Fruit fly (Drosophila melanogaster) whole organism, embryonic: Measurements from ENCODE around the gene CG15534.

Source experiments
- Antp ChIP-seq: fragments of 200-800 bp; sonication (Bioruptor generic); optimal IDR thresholded peaks from 3 replicates; lab custom pipeline; 2016; ENCODE audit warnings: missing biosample characterization, missing genetic modification characterization
- Atf6 ChIP-seq: fragments of 200-800 bp; sonication (Bioruptor generic); IDR thresholded peaks from 2 replicates; pipeline ENCODE4 v1.3.6; 2022; ENCODE audit warnings: missing biosample characterization, missing genetic modification characterization
- Bgb ChIP-seq: fragments of 200-800 bp; sonication (Bioruptor generic); IDR thresholded peaks from 2 replicates; pipeline ENCODE4 v1.3.6; 2022; ENCODE audit warnings: missing biosample characterization, missing genetic modification characterization; ENCODE audit not compliant: partially characterized antibody
- Blimp-1 ChIP-seq: fragments of 200-800 bp; sonication (Bioruptor generic); optimal IDR thresholded peaks from 3 replicates; lab custom pipeline; 2018; ENCODE audit warnings: missing biosample characterization, missing genetic modification characterization, mild to moderate bottlenecking, moderate library complexity, missing genetic modification reagents
- CG10147 ChIP-seq: fragments of 200-800 bp; sonication (Bioruptor generic); optimal IDR thresholded peaks from 2 replicates; lab custom pipeline; 2019; ENCODE audit warnings: missing biosample characterization, mild to moderate bottlenecking, missing genetic modification characterization, moderate library complexity
- CG11085 ChIP-seq: fragments of 200-800 bp; sonication (Bioruptor generic); IDR thresholded peaks from 2 replicates; pipeline ENCODE4 v1.3.6; 2022; ENCODE audit warnings: missing biosample characterization, missing genetic modification characterization
- CG14441 ChIP-seq: fragments of 200-800 bp; sonication (Bioruptor generic); IDR thresholded peaks from 2 replicates; pipeline ENCODE4 v1.3.6; 2022; ENCODE audit warnings: missing biosample characterization, missing genetic modification characterization
- CG14667 ChIP-seq: fragments of 200-800 bp; sonication (Bioruptor generic); IDR thresholded peaks from 2 replicates; pipeline ENCODE4 v1.3.6; 2022; ENCODE audit warnings: missing biosample characterization, missing genetic modification characterization
- CG14860 ChIP-seq: fragments of 200-800 bp; sonication (Bioruptor generic); IDR thresholded peaks from 3 replicates; pipeline ENCODE4 v1.3.6; 2022; ENCODE audit warnings: missing biosample characterization, missing genetic modification characterization; ENCODE audit not compliant: partially characterized antibody
- CG16813 ChIP-seq: fragments of 200-800 bp; sonication (Bioruptor generic); IDR thresholded peaks from 3 replicates; pipeline ENCODE4 v1.3.6; 2022; ENCODE audit warnings: missing biosample characterization, missing genetic modification characterization; ENCODE audit not compliant: partially characterized antibody
- CG18011 ChIP-seq: fragments of 200-800 bp; sonication (Bioruptor generic); optimal IDR thresholded peaks from 2 replicates; lab custom pipeline; 2017; ENCODE audit warnings: missing biosample characterization, missing genetic modification characterization, mild to moderate bottlenecking, moderate library complexity, missing genotype
- CG18764 ChIP-seq: fragments of 200-800 bp; sonication (Bioruptor generic); optimal IDR thresholded peaks from 3 replicates; lab custom pipeline; 2016; ENCODE audit warnings: missing biosample characterization, missing genetic modification characterization
- CG2199 ChIP-seq: fragments of 200-800 bp; sonication (Bioruptor generic); IDR thresholded peaks from 3 replicates; pipeline ENCODE4 v1.3.6; 2022; ENCODE audit warnings: missing biosample characterization, missing genetic modification characterization
- CG30403 ChIP-seq: fragments of 200-800 bp; sonication (Bioruptor generic); optimal IDR thresholded peaks from 3 replicates; lab custom pipeline; 2016; ENCODE audit warnings: missing biosample characterization, missing genetic modification characterization
- CG32767 ChIP-seq: fragments of 200-800 bp; sonication (Bioruptor generic); IDR thresholded peaks from 2 replicates; pipeline ENCODE4 v1.3.6; 2022; ENCODE audit warnings: missing biosample characterization, missing genetic modification characterization
- CG42726 ChIP-seq: fragments of 200-800 bp; sonication (Bioruptor generic); IDR thresholded peaks from 2 replicates; pipeline ENCODE4 v1.3.6; 2022; ENCODE audit warnings: missing biosample characterization, missing genetic modification characterization; ENCODE audit not compliant: partially characterized antibody
- CG4404 ChIP-seq: fragments of 200-800 bp; sonication (Bioruptor generic); IDR thresholded peaks from 2 replicates; pipeline ENCODE4 v1.3.6; 2022; ENCODE audit warnings: missing biosample characterization, missing genetic modification characterization
- CG4854 ChIP-seq: fragments of 200-800 bp; sonication (Bioruptor generic); optimal IDR thresholded peaks from 2 replicates; lab custom pipeline; 2016; ENCODE audit warnings: missing biosample characterization, missing genetic modification characterization, inconsistent platforms
- CG9876 ChIP-seq: fragments of 200-800 bp; sonication (Bioruptor generic); optimal IDR thresholded peaks from 2 replicates; lab custom pipeline; 2016; ENCODE audit warnings: missing biosample characterization, missing genetic modification characterization
- Fer1 ChIP-seq: fragments of 200-800 bp; sonication (Bioruptor generic); optimal IDR thresholded peaks from 2 replicates; lab custom pipeline; 2017; ENCODE audit warnings: missing biosample characterization, mild to moderate bottlenecking, missing genetic modification characterization
- HmgZ ChIP-seq: fragments of 200-800 bp; sonication (Bioruptor generic); optimal IDR thresholded peaks from 2 replicates; lab custom pipeline; 2018; ENCODE audit warnings: missing biosample characterization, mild to moderate bottlenecking, missing genetic modification characterization
- Kr ChIP-seq: fragments of 200-800 bp; sonication (Bioruptor generic); optimal IDR thresholded peaks from 2 replicates; lab custom pipeline; 2017; ENCODE audit warnings: missing biosample characterization, mild to moderate bottlenecking, missing genetic modification characterization
- Nf-YA ChIP-seq: fragments of 200-800 bp; sonication (Bioruptor generic); IDR thresholded peaks from 2 replicates; pipeline ENCODE4 v1.3.6; 2022; ENCODE audit warnings: missing biosample characterization, missing genetic modification characterization
- Side ChIP-seq: fragments of 200-800 bp; sonication (Bioruptor generic); optimal IDR thresholded peaks from 2 replicates; lab custom pipeline; 2016; ENCODE audit warnings: missing biosample characterization, missing genetic modification characterization
- Xbp1 ChIP-seq: fragments of 200-800 bp; sonication (Bioruptor generic); optimal IDR thresholded peaks from 3 replicates; lab custom pipeline; 2016; ENCODE audit warnings: missing biosample characterization, mild to moderate bottlenecking, missing genetic modification characterization
- YL-1 ChIP-seq: fragments of 200-800 bp; sonication (Bioruptor generic); optimal IDR thresholded peaks from 3 replicates; lab custom pipeline; 2017; ENCODE audit warnings: missing biosample characterization, mild to moderate bottlenecking, missing genetic modification characterization
- aop ChIP-seq: fragments of 200-800 bp; sonication (Bioruptor generic); IDR thresholded peaks from 2 replicates; pipeline ENCODE4 v1.3.6; 2022; ENCODE audit warnings: missing biosample characterization, missing genetic modification characterization
- bigmax ChIP-seq: fragments of 200-800 bp; sonication (Bioruptor generic); optimal IDR thresholded peaks from 2 replicates; lab custom pipeline; 2018; ENCODE audit warnings: missing biosample characterization, mild to moderate bottlenecking, missing genetic modification characterization
- br ChIP-seq: fragments of >200 bp; optimal IDR thresholded peaks from 2 replicates; lab custom pipeline; 2017
- bsh ChIP-seq, 2 experiments: fragments of 200-800 bp; sonication (Bioruptor generic); optimal IDR thresholded peaks; 2 replicates each; lab custom pipeline; 2017 to 2018; ENCODE audit warnings: mild to moderate bottlenecking in 2 of 2, missing biosample characterization in 2 of 2, missing genetic modification characterization in 2 of 2, moderate library complexity in 1 of 2
- cad ChIP-seq: fragments of >200 bp; optimal IDR thresholded peaks from 2 replicates; lab custom pipeline; 2017; ENCODE audit warnings: missing biosample characterization, missing genetic modification characterization
- crc ChIP-seq: fragments of 200-800 bp; sonication (Bioruptor generic); optimal IDR thresholded peaks from 2 replicates; lab custom pipeline; 2016; ENCODE audit warnings: missing biosample characterization, missing genetic modification characterization
- crol ChIP-seq: fragments of 200-800 bp; sonication (Bioruptor generic); IDR thresholded peaks from 2 replicates; pipeline ENCODE4 v1.3.6; 2022; ENCODE audit warnings: missing biosample characterization, missing genetic modification characterization
- dmrt11E ChIP-seq: fragments of 200-800 bp; sonication (Bioruptor generic); optimal IDR thresholded peaks from 3 replicates; lab custom pipeline; 2018; ENCODE audit warnings: missing biosample characterization, mild to moderate bottlenecking, missing genetic modification characterization, moderate library complexity
- eve ChIP-seq, 2 experiments: fragments of >200 bp; optimal IDR thresholded peaks; 2 replicates each; lab custom pipeline; 2017; ENCODE audit warnings: missing biosample characterization in 2 of 2, missing genetic modification characterization in 2 of 2
- gcm2 ChIP-seq: fragments of 200-800 bp; sonication (Bioruptor generic); optimal IDR thresholded peaks from 2 replicates; lab custom pipeline; 2016; ENCODE audit warnings: missing biosample characterization, missing genetic modification characterization
- grn ChIP-seq: fragments of 200-800 bp; sonication (Bioruptor generic); optimal IDR thresholded peaks from 3 replicates; lab custom pipeline; 2017; ENCODE audit warnings: missing biosample characterization, missing genetic modification characterization
- hbn ChIP-seq: fragments of 200-800 bp; sonication (Bioruptor generic); IDR thresholded peaks from 2 replicates; pipeline ENCODE4 v1.3.6; 2022; ENCODE audit warnings: missing biosample characterization, missing genetic modification characterization; ENCODE audit not compliant: partially characterized antibody
- her ChIP-seq: fragments of 200-800 bp; sonication (Bioruptor generic); optimal IDR thresholded peaks from 2 replicates; lab custom pipeline; 2016; ENCODE audit warnings: missing biosample characterization, missing genetic modification characterization
- hth ChIP-seq: fragments of >200 bp; optimal IDR thresholded peaks from 2 replicates; lab custom pipeline; 2017; ENCODE audit warnings: inconsistent platforms
- ind ChIP-seq: fragments of 200-800 bp; sonication (Bioruptor generic); optimal IDR thresholded peaks from 3 replicates; lab custom pipeline; 2016; ENCODE audit warnings: missing biosample characterization, missing genetic modification characterization
- lbe ChIP-seq: fragments of 200-800 bp; sonication (Bioruptor generic); optimal IDR thresholded peaks from 2 replicates; lab custom pipeline; 2016; ENCODE audit warnings: missing biosample characterization, mild to moderate bottlenecking, missing genetic modification characterization
- lmd ChIP-seq: fragments of 200-800 bp; sonication (Bioruptor generic); IDR thresholded peaks from 2 replicates; pipeline ENCODE4 v1.3.6; 2022; ENCODE audit warnings: missing biosample characterization, missing genetic modification characterization
- odd ChIP-seq: fragments of 200-800 bp; sonication (Bioruptor generic); optimal IDR thresholded peaks from 2 replicates; lab custom pipeline; 2017; ENCODE audit warnings: missing biosample characterization, mild to moderate bottlenecking, missing genetic modification characterization
- org-1 ChIP-seq: fragments of 200-800 bp; sonication (Bioruptor generic); optimal IDR thresholded peaks from 2 replicates; lab custom pipeline; 2017; ENCODE audit warnings: missing biosample characterization, missing genetic modification characterization
- pzg ChIP-seq: fragments of 200-800 bp; sonication (Bioruptor generic); optimal IDR thresholded peaks from 3 replicates; lab custom pipeline; 2018; ENCODE audit warnings: missing biosample characterization, mild to moderate bottlenecking, missing genetic modification characterization, moderate library complexity
- schlank ChIP-seq: fragments of 200-800 bp; sonication (Bioruptor generic); optimal IDR thresholded peaks from 2 replicates; lab custom pipeline; 2018; ENCODE audit warnings: missing biosample characterization, mild to moderate bottlenecking, missing genetic modification characterization
- sd ChIP-seq: fragments of 200-800 bp; sonication (Bioruptor generic); optimal IDR thresholded peaks from 3 replicates; lab custom pipeline; 2018; ENCODE audit warnings: missing biosample characterization, mild to moderate bottlenecking, missing genetic modification characterization, moderate library complexity
- shn ChIP-seq: fragments of 200-800 bp; sonication (Bioruptor generic); optimal IDR thresholded peaks from 3 replicates; lab custom pipeline; 2016; ENCODE audit warnings: missing biosample characterization, missing genetic modification characterization
- ssp ChIP-seq: fragments of 200-800 bp; sonication (Bioruptor generic); IDR thresholded peaks from 2 replicates; pipeline ENCODE4 v1.3.6; 2022; ENCODE audit warnings: missing biosample characterization, missing genetic modification characterization
- twi ChIP-seq: fragments of 200-800 bp; optimal IDR thresholded peaks from 2 replicates; lab custom pipeline; 2019; ENCODE audit warnings: missing biosample characterization, mild to moderate bottlenecking, missing genetic modification characterization, moderate library complexity
- unc-4 ChIP-seq: fragments of 200-800 bp; sonication (Bioruptor generic); IDR thresholded peaks from 2 replicates; pipeline ENCODE4 v1.3.6; 2022; ENCODE audit warnings: missing biosample characterization, missing genetic modification characterization; ENCODE audit not compliant: partially characterized antibody
- vfl ChIP-seq: fragments of 200-800 bp; sonication (Bioruptor generic); optimal IDR thresholded peaks from 2 replicates; lab custom pipeline; 2016; ENCODE audit warnings: missing biosample characterization, missing genetic modification characterization

The CG15534 gene

DNA sequence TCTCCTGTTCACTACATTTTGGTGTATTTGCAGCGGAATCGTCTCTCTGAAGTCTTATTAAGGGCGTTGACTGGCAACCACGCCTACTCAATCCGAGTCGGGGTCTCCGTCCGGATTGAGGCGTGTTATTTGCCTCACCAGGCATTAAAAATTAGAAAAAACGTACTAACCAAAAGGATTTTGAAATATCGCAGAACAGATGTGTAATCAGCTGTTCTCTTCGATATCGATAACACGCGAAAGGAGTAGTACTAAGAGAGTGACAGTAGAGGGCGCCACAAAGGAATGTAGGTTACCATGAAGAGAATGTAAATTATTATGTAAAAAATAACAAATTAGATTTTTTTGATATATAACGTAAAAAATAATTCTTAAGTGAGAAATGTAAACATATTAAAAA is 6.9 kb upstream of the CG15534 start, which contains the start of gene CG15536 (continued):
- TF ChIP-seq crc (GFP tag; lab: Kevin White, UChicago) (no peak), bsh (GFP tag; optimal IDR thresholded peaks at IDR 0.05; lab: Kevin White, UChicago) (no peak), lbe (GFP tag; lab: Kevin White, UChicago) (no peak), YL-1 (peak; percentile 60), vfl (GFP tag; lab: Kevin White, UChicago) (no peak), gcm2 (no peak), CG42726 (GFP tag; lab: Robert Waterston, UW) (peak; percentile 58; the same call in 1 of the 2 replicates), CG14441 (no peak), Side (GFP tag; lab: Kevin White, UChicago) (no peak), CG18764 (GFP tag; lab: Kevin White, UChicago) (no peak), hbn (GFP tag; lab: Robert Waterston, UW) (peak; percentile 36; the same call in 1 of the 2 replicates), Antp (GFP tag; lab: Kevin White, UChicago) (no peak), sd (peak; percentile 96), grn (GFP tag; lab: Kevin White, UChicago) (no peak), CG4854 (GFP tag; lab: Kevin White, UChicago) (no peak), Kr (GFP tag; lab: Kevin White, UChicago) (no peak), Nf-YA (GFP tag; lab: Robert Waterston, UW) (no peak), CG14667 (GFP tag; lab: Robert Waterston, UW) (no peak), CG32767 (GFP tag; lab: Robert Waterston, UW) (no peak), crol (GFP tag; lab: Robert Waterston, UW) (no peak), Fer1 (GFP tag; lab: Kevin White, UChicago) (no peak), CG9876 (GFP tag; lab: Kevin White, UChicago) (no peak), hth (lab: Kevin White, UChicago) (no peak), cad (no peak), pzg (GFP tag; lab: Kevin White, UChicago) (peak; percentile 62), eve (GFP tag; optimal IDR thresholded peaks at IDR 0.05; lab: Kevin White, UChicago) (no peak), Blimp-1 (GFP tag; lab: Kevin White, UChicago) (no peak), CG11085 (GFP tag; lab: Robert Waterston, UW) (no peak), br (no peak), HmgZ (tag; lab: Kevin White, UChicago) (peak; percentile 13), CG14860 (peak; percentile 60), CG30403 (GFP tag; lab: Kevin White, UChicago) (no peak), Bgb (GFP tag; lab: Robert Waterston, UW) (peak; percentile 77), schlank (tag; lab: Kevin White, UChicago) (no peak), twi (tag; lab: Kevin White, UChicago) (peak; percentile 34), org-1 (GFP tag; lab: Kevin White, UChicago) (no peak), shn (GFP tag; lab: Kevin White, UChicago) (no peak), CG2199 (GFP tag; lab: Robert Waterston, UW) (no peak), unc-4 (GFP tag; lab: Robert Waterston, UW) (peak; percentile 64), dmrt11E (tag; lab: Kevin White, UChicago) (no peak), Atf6 (no peak), her (GFP tag; lab: Kevin White, UChicago) (no peak), bigmax (no peak), CG4404 (GFP tag; lab: Robert Waterston, UW) (no peak), CG10147 (GFP tag; lab: Kevin White, UChicago) (no peak), odd (GFP tag; lab: Kevin White, UChicago) (no peak), Xbp1 (GFP tag; lab: Kevin White, UChicago) (peak; percentile 7), aop (GFP tag; lab: Robert Waterston, UW) (no peak), CG18011 (no peak), lmd (GFP tag; lab: Robert Waterston, UW) (no peak), CG16813 (peak; percentile 59), ind (GFP tag; lab: Kevin White, UChicago) (no peak), ssp (no peak)
